Worm (Caenorhabditis elegans): ENCODE data around the gene sri-6.

- TF ChIP-seq lin-39 (tag; optimal IDR thresholded peaks at IDR 0.05): no peak
- TF ChIP-seq ceh-82 (tag; optimal IDR thresholded peaks at IDR 0.05): no peak
- TF ChIP-seq elt-3 (tag; optimal IDR thresholded peaks at IDR 0.05): no peak
- no peak for TF ChIP-seq unc-62 (GFP tag; optimal IDR thresholded peaks at IDR 0.05)
- no peak for TF ChIP-seq mdl-1 (tag; optimal IDR thresholded peaks at IDR 0.05)
- no peak for TF ChIP-seq egl-27 (tag; optimal IDR thresholded peaks at IDR 0.05)
- TF ChIP-seq ztf-11 (tag; optimal IDR thresholded peaks at IDR 0.05): no peak
- no peak for TF ChIP-seq mbf-1 (tag; optimal IDR thresholded peaks at IDR 0.05)
- TF ChIP-seq ceh-16 (tag; optimal IDR thresholded peaks at IDR 0.05): no peak
These were observed 12.3 kb downstream of the sri-6 start, which contains the start of gene F57B1.9 for ce11 chrV:13197823-13198222.
